Worm (Caenorhabditis elegans): ENCODE results near the gene F09C8.2.

- TF ChIP-seq zag-1 (tag; optimal IDR thresholded peaks at IDR 0.05) (no peak), mxl-2 (GFP tag; conservative IDR thresholded peaks at IDR 0.05) (no peak), pha-4 (GFP tag; IDR thresholded peaks at IDR 0.05) (no peak), pha-4 (tag; optimal IDR thresholded peaks at IDR 0.05) (no peak), hif-1 (tag; optimal IDR thresholded peaks at IDR 0.05) (no peak), R02D3.7 (tag; optimal IDR thresholded peaks at IDR 0.05) (no peak), lsy-2 (tag; optimal IDR thresholded peaks at IDR 0.05) (no peak), zip-11 (GFP tag; IDR thresholded peaks at IDR 0.05) (no peak), nhr-237 (tag; optimal IDR thresholded peaks at IDR 0.05) (no peak), nhr-10 (tag; optimal IDR thresholded peaks at IDR 0.05) (no peak), nhr-77 (tag; optimal IDR thresholded peaks at IDR 0.05) (no peak), snpc-4 (tag; optimal IDR thresholded peaks at IDR 0.05) (no peak), nhr-6 (tag; optimal IDR thresholded peaks at IDR 0.05) (no peak), mxl-3 (GFP tag; optimal IDR thresholded peaks at IDR 0.05) (no peak), dve-1 (tag; optimal IDR thresholded peaks at IDR 0.05; ENCODE audit: insufficient read depth) (no peak)
These were observed 6.9 kb upstream of the F09C8.2 start for ce11 chrX:16153744-16154143.
